Worm (Caenorhabditis elegans) whole organism, L4 larva: Measurements from ENCODE around the gene nhr-208.

ENCODE experiments used
- egl-27 ChIP-seq: sonication (generic microtip); optimal IDR thresholded peaks from 3 replicates; lab custom pipeline; 2017; ENCODE audit warnings: missing biosample characterization, missing genetic modification reagents, missing genetic modification characterization
- hlh-11 ChIP-seq: fragments of 200-800 bp; sonication (Bioruptor generic); optimal IDR thresholded peaks from 2 replicates; lab custom pipeline; 2018; ENCODE audit warnings: mild to moderate bottlenecking, missing genetic modification characterization, missing compliant biosample characterization
- nhr-11 ChIP-seq: fragments of 150-350 bp; optimal IDR thresholded peaks from 2 replicates; lab custom pipeline; 2014; ENCODE audit warnings: missing biosample characterization, missing genetic modification characterization
- snpc-4 ChIP-seq: fragments of 150-350 bp; optimal IDR thresholded peaks from 2 replicates; lab custom pipeline; 2014; ENCODE audit warnings: missing biosample characterization, missing genetic modification characterization
- zfp-2 ChIP-seq: sonication (generic microtip); optimal IDR thresholded peaks from 2 replicates; lab custom pipeline; 2016; ENCODE audit warnings: mild to moderate bottlenecking, missing genetic modification characterization, missing compliant biosample characterization

DNA sequence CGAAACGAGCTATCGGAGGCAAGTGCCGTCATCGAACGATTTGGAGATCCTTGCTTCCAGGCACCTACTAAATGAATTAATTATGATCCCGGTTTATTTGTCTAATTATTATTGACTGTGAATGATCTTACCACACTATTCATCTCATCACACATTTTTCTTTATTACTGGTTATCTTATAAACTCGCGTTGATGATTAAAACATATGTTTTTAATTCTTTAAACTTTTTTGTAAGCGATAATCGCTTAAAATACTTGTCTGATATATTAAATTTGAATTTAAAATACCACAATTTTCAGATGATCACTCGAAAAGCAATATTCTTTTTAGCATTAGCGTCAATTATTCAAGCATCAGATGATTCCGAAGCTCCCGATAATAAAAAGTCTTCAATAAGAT lies 49.0 kb upstream of the nhr-208 start, which contains the start of gene F10C2.5:
- TF ChIP-seq snpc-4 (tag; lab: Kevin White, UChicago) (no peak), nhr-11 (tag; lab: Kevin White, UChicago) (no peak), zfp-2 (tag; lab: Kevin White, UChicago) (no peak), hlh-11 (tag; lab: Kevin White, UChicago) (no peak), egl-27 (tag; lab: Kevin White, UChicago) (no peak)
